Fruit fly (Drosophila melanogaster) whole organism, wandering third instar larva: Measurements from ENCODE around the gene CG12289.

ENCODE experiments used
- CG32264 ChIP-seq: fragments of 200-800 bp; sonication (Bioruptor generic); optimal IDR thresholded peaks from 2 replicates; lab custom pipeline; 2016; ENCODE audit warnings: missing biosample characterization, missing genetic modification characterization
- CrebA ChIP-seq: fragments of 200-800 bp; sonication (Bioruptor generic); optimal IDR thresholded peaks from 2 replicates; lab custom pipeline; 2016; ENCODE audit warnings: missing biosample characterization, mild to moderate bottlenecking, missing genetic modification characterization, borderline replicate concordance
- Dif ChIP-seq: fragments of 200-275, 200-300 bp; sonication (Bioruptor generic); optimal IDR thresholded peaks from 2 replicates; lab custom pipeline; 2018; ENCODE audit warnings: missing biosample characterization, missing genetic modification characterization; ENCODE audit not compliant: partially characterized antibody
- GATAd ChIP-seq: sonication (Bioruptor generic); optimal IDR thresholded peaks from 2 replicates; lab custom pipeline; 2016; ENCODE audit warnings: missing biosample characterization, missing genetic modification characterization
- HLH106 ChIP-seq: fragments of 200-800 bp; optimal IDR thresholded peaks from 3 replicates; lab custom pipeline; 2019; ENCODE audit warnings: missing biosample characterization, mild to moderate bottlenecking, missing genetic modification characterization, moderate library complexity
- Hnf4 ChIP-seq: fragments of 200-800 bp; sonication (Bioruptor generic); optimal IDR thresholded peaks from 2 replicates; lab custom pipeline; 2016; ENCODE audit warnings: missing biosample characterization, mild to moderate bottlenecking, missing genetic modification characterization
- Hr78 ChIP-seq: fragments of >200 bp; optimal IDR thresholded peaks from 2 replicates; lab custom pipeline; 2017; ENCODE audit warnings: missing biosample characterization, missing genetic modification characterization
- Hr83 ChIP-seq: fragments of 200-300 bp; sonication (Bioruptor generic); optimal IDR thresholded peaks from 2 replicates; lab custom pipeline; 2016; ENCODE audit warnings: missing biosample characterization, mild to moderate bottlenecking, missing genetic modification characterization, moderate library complexity; ENCODE audit not compliant: poor library complexity, severe bottlenecking
- Jra ChIP-seq: sonication (Bioruptor generic); optimal IDR thresholded peaks from 2 replicates; lab custom pipeline; 2016; ENCODE audit warnings: missing biosample characterization, missing genetic modification characterization
- Mio ChIP-seq: sonication (Bioruptor generic); optimal IDR thresholded peaks from 2 replicates; lab custom pipeline; 2016; ENCODE audit warnings: missing biosample characterization, missing genetic modification characterization
- Myc ChIP-seq: fragments of >200 bp; optimal IDR thresholded peaks from 2 replicates; lab custom pipeline; 2017
- N ChIP-seq: fragments of >200 bp; optimal IDR thresholded peaks from 2 replicates; lab custom pipeline; 2018; ENCODE audit warnings: missing biosample characterization, missing external identifiers, missing genetic modification characterization
- OdsH ChIP-seq: fragments of 200-800 bp; sonication (Bioruptor generic); optimal IDR thresholded peaks from 2 replicates; lab custom pipeline; 2016; ENCODE audit warnings: missing biosample characterization, mild to moderate bottlenecking, missing genetic modification characterization
- Rel ChIP-seq, 2 experiments: fragments of 200-800 bp; sonication (Bioruptor generic) in 1 of 2; optimal IDR thresholded peaks; 2 replicates in 1 of 2; 3 replicates in 1 of 2; lab custom pipeline; 2016 to 2019; ENCODE audit warnings: mild to moderate bottlenecking in 2 of 2, missing biosample characterization in 2 of 2, missing genetic modification characterization in 2 of 2, moderate library complexity in 1 of 2
- Sp1 ChIP-seq: fragments of 200-800 bp; sonication (Bioruptor generic); optimal IDR thresholded peaks from 3 replicates; lab custom pipeline; 2019; ENCODE audit warnings: missing biosample characterization, mild to moderate bottlenecking, missing genetic modification characterization, moderate library complexity
- Vsx2 ChIP-seq: fragments of 200-300, 225-300 bp; sonication (Bioruptor generic); optimal IDR thresholded peaks from 2 replicates; lab custom pipeline; 2018; ENCODE audit warnings: missing biosample characterization, missing genetic modification characterization; ENCODE audit not compliant: partially characterized antibody
- br ChIP-seq: fragments of 200-800 bp; sonication (Bioruptor generic); optimal IDR thresholded peaks from 2 replicates; lab custom pipeline; 2016; ENCODE audit warnings: missing biosample characterization, missing genetic modification characterization
- dl ChIP-seq, 2 experiments: fragments of 175-275, 200-275 bp in 1 of 2; fragments of 200-275 bp in 1 of 2; sonication (Bioruptor generic); optimal IDR thresholded peaks; lab custom pipeline; 2018; ENCODE audit warnings: mild to moderate bottlenecking in 2 of 2, missing biosample characterization in 2 of 2, missing genetic modification characterization in 2 of 2, moderate library complexity in 2 of 2; ENCODE audit not compliant: partially characterized antibody in 2 of 2, insufficient read depth in 1 of 2
- dsf ChIP-seq: sonication (Bioruptor generic); optimal IDR thresholded peaks from 2 replicates; lab custom pipeline; 2016; ENCODE audit warnings: missing biosample characterization, missing genetic modification characterization, borderline replicate concordance
- ey ChIP-seq: fragments of 200-800 bp; sonication (Bioruptor generic); optimal IDR thresholded peaks from 2 replicates; lab custom pipeline; 2016; ENCODE audit warnings: missing biosample characterization, missing genetic modification characterization
- foxo ChIP-seq, 2 experiments: fragments of 200-800 bp; sonication (Bioruptor generic); optimal IDR thresholded peaks; 2 replicates in 1 of 2; 3 replicates in 1 of 2; lab custom pipeline; 2016 to 2017; ENCODE audit warnings: missing biosample characterization in 2 of 2, missing genetic modification characterization in 2 of 2
- fru ChIP-seq: fragments of 200-800 bp; sonication (Bioruptor generic); optimal IDR thresholded peaks from 3 replicates; lab custom pipeline; 2016; ENCODE audit warnings: missing biosample characterization, mild to moderate bottlenecking, missing genetic modification characterization
- h ChIP-seq: fragments of 200-800 bp; sonication (Bioruptor generic); optimal IDR thresholded peaks from 3 replicates; lab custom pipeline; 2016; ENCODE audit warnings: missing biosample characterization, mild to moderate bottlenecking, missing genetic modification characterization
- jim ChIP-seq: fragments of 175-275, 200-325 bp; sonication (Bioruptor generic); optimal IDR thresholded peaks from 2 replicates; lab custom pipeline; 2016; ENCODE audit warnings: missing biosample characterization, mild to moderate bottlenecking, missing genetic modification characterization
- lola ChIP-seq: fragments of >200 bp; optimal IDR thresholded peaks from 2 replicates; lab custom pipeline; 2017; ENCODE audit warnings: missing biosample characterization, missing genetic modification characterization
- pan ChIP-seq: fragments of >200 bp; optimal IDR thresholded peaks from 2 replicates; lab custom pipeline; 2017
- rgr ChIP-seq: fragments of 200-800 bp; sonication (Bioruptor generic); optimal IDR thresholded peaks from 3 replicates; lab custom pipeline; 2016; ENCODE audit warnings: missing biosample characterization, mild to moderate bottlenecking, missing genetic modification characterization
- sage ChIP-seq: fragments of 200-800 bp; sonication (Bioruptor generic); optimal IDR thresholded peaks from 2 replicates; lab custom pipeline; 2016; ENCODE audit warnings: missing biosample characterization, mild to moderate bottlenecking, missing genetic modification characterization
- sv ChIP-seq: fragments of 200-800 bp; sonication (Bioruptor generic); optimal IDR thresholded peaks from 3 replicates; lab custom pipeline; 2016; ENCODE audit warnings: missing biosample characterization, missing genetic modification characterization
- tai ChIP-seq: sonication (Bioruptor generic); optimal IDR thresholded peaks from 2 replicates; lab custom pipeline; 2016; ENCODE audit warnings: missing biosample characterization, missing genetic modification characterization
- usp ChIP-seq: fragments of >200 bp; optimal IDR thresholded peaks from 2 replicates; lab custom pipeline; 2017; ENCODE audit warnings: missing biosample characterization, missing genetic modification characterization
- woc ChIP-seq: sonication (Bioruptor generic); optimal IDR thresholded peaks from 2 replicates; lab custom pipeline; 2016; ENCODE audit warnings: missing biosample characterization, mild to moderate bottlenecking, missing genetic modification characterization

Gene CG12289

dm6 chr3L:11439570-11439969 is 18.7 kb downstream of the CG12289 start:
- TF ChIP-seq jim: no peak
- TF ChIP-seq fru (GFP tag; lab: Kevin White, UChicago): peak; percentile 27
- peak; percentile 3 for TF ChIP-seq HLH106 (tag; lab: Kevin White, UChicago)
- no peak for TF ChIP-seq Jra
- TF ChIP-seq foxo (GFP tag; optimal IDR thresholded peaks at IDR 0.05; lab: Kevin White, UChicago): peak in 1 of 2 experiments; percentile 3
- peak; percentile 11 for TF ChIP-seq OdsH (GFP tag; lab: Kevin White, UChicago)
- peak; percentile 9 for TF ChIP-seq ey (GFP tag; lab: Kevin White, UChicago)
- TF ChIP-seq, all 38 proteins: peak for 5

dm6 chr3L:11435376-11435775 is 22.9 kb downstream of the CG12289 start, which contains the start of gene CG6149:
Gene CG6149, minus strand, starts transcription at chr3L:11435476.
- TF ChIP-seq dl (GFP tag; optimal IDR thresholded peaks at IDR 0.05; lab: Kevin White, UChicago; ENCODE audit: insufficient read depth in 1 of 2, partially characterized antibody in 2 of 2) (no peak), HLH106 (tag; lab: Kevin White, UChicago) (no peak), Hr78 (GFP tag; lab: Kevin White, UChicago) (no peak), Rel (GFP tag; optimal IDR thresholded peaks at IDR 0.05; lab: Kevin White, UChicago) (no peak), Rel (tag; optimal IDR thresholded peaks at IDR 0.05; lab: Kevin White, UChicago) (no peak), br (GFP tag; lab: Kevin White, UChicago) (no peak), OdsH (GFP tag; lab: Kevin White, UChicago) (no peak), Dif (GFP tag; lab: Kevin White, UChicago) (no peak), foxo (GFP tag; optimal IDR thresholded peaks at IDR 0.05; lab: Kevin White, UChicago) (no peak), CrebA (GFP tag; lab: Kevin White, UChicago) (no peak), usp (GFP tag; lab: Kevin White, UChicago) (no peak), CG32264 (no peak), Myc (lab: Kevin White, UChicago) (no peak), rgr (GFP tag; lab: Kevin White, UChicago) (no peak), woc (GFP tag; lab: Kevin White, UChicago) (no peak), sv (GFP tag; lab: Kevin White, UChicago) (no peak), sage (GFP tag; lab: Kevin White, UChicago) (no peak), GATAd (GFP tag; lab: Kevin White, UChicago) (no peak)

dm6 chr3L:11434112-11434511 is 24.2 kb downstream of the CG12289 start:
- TF ChIP-seq GATAd (GFP tag; lab: Kevin White, UChicago) (no peak), pan (lab: Kevin White, UChicago) (no peak)
- TF ChIP-seq, all 38 proteins: peak for 0

dm6 chr3L:11433151-11433550 is 25.1 kb downstream of the CG12289 start:
- TF ChIP-seq Mio (GFP tag; lab: Kevin White, UChicago): no peak
- no peak for TF ChIP-seq Sp1 (GFP tag; lab: Kevin White, UChicago)
- TF ChIP-seq Rel (GFP tag; optimal IDR thresholded peaks at IDR 0.05; lab: Kevin White, UChicago): no peak
- no peak for TF ChIP-seq Rel (tag; optimal IDR thresholded peaks at IDR 0.05; lab: Kevin White, UChicago)
- TF ChIP-seq HLH106 (tag; lab: Kevin White, UChicago): peak; percentile 36
- no peak for TF ChIP-seq Myc (lab: Kevin White, UChicago)
- TF ChIP-seq fru (GFP tag; lab: Kevin White, UChicago): peak; percentile 34
- no peak for TF ChIP-seq woc (GFP tag; lab: Kevin White, UChicago)
- TF ChIP-seq jim: no peak
- no peak for TF ChIP-seq usp (GFP tag; lab: Kevin White, UChicago)
- TF ChIP-seq Jra: no peak
- TF ChIP-seq Hr83 (GFP tag; lab: Kevin White, UChicago): no peak
- TF ChIP-seq N (GFP tag; lab: Kevin White, UChicago): no peak
- TF ChIP-seq GATAd (GFP tag; lab: Kevin White, UChicago): no peak
- TF ChIP-seq CrebA (GFP tag; lab: Kevin White, UChicago): no peak
- TF ChIP-seq dsf (GFP tag; lab: Kevin White, UChicago): no peak
- no peak for TF ChIP-seq Hnf4 (GFP tag; lab: Kevin White, UChicago)
- peak; percentile 11 for TF ChIP-seq br (GFP tag; lab: Kevin White, UChicago)
- TF ChIP-seq foxo (GFP tag; optimal IDR thresholded peaks at IDR 0.05; lab: Kevin White, UChicago): peak in 1 of 2 experiments; percentile 41
- TF ChIP-seq pan (lab: Kevin White, UChicago): no peak
- TF ChIP-seq sv (GFP tag; lab: Kevin White, UChicago): no peak
- no peak for TF ChIP-seq Hr78 (GFP tag; lab: Kevin White, UChicago)

- TF ChIP-seq h (GFP tag; lab: Kevin White, UChicago) (no peak), tai (GFP tag; lab: Kevin White, UChicago) (no peak), fru (GFP tag; lab: Kevin White, UChicago) (no peak), jim (no peak), rgr (GFP tag; lab: Kevin White, UChicago) (no peak), Vsx2 (GFP tag; lab: Kevin White, UChicago) (no peak), dsf (GFP tag; lab: Kevin White, UChicago) (no peak), pan (lab: Kevin White, UChicago) (no peak), GATAd (GFP tag; lab: Kevin White, UChicago) (no peak), lola (no peak)
These were observed 25.8 kb downstream of the CG12289 start for dm6 chr3L:11432472-11432871.
